Worm (Caenorhabditis elegans): ENCODE results near the gene hmgs-1.

ce11 chrV:5653990-5654499 is 30.3 kb downstream of the hmgs-1 start, which contains the start of gene hex-2:
- TF ChIP-seq ztf-11 (tag; optimal IDR thresholded peaks at IDR 0.05) (no peak), mef-2 (tag; optimal IDR thresholded peaks at IDR 0.05) (no peak), ceh-82 (tag; optimal IDR thresholded peaks at IDR 0.05) (no peak), blmp-1 (tag; optimal IDR thresholded peaks at IDR 0.05) (no peak), nhr-237 (tag; optimal IDR thresholded peaks at IDR 0.05) (no peak), unc-62 (GFP tag; optimal IDR thresholded peaks at IDR 0.05) (no peak), nhr-77 (tag; optimal IDR thresholded peaks at IDR 0.05) (no peak), dpl-1 (GFP tag; optimal IDR thresholded peaks at IDR 0.05) (no peak), nhr-12 (tag; optimal IDR thresholded peaks at IDR 0.05) (no peak), fos-1 (tag; optimal IDR thresholded peaks at IDR 0.05) (no peak), ama-1 (optimal IDR thresholded peaks at IDR 0.05) (no peak), elt-3 (tag; optimal IDR thresholded peaks at IDR 0.05) (no peak), nhr-20 (tag; optimal IDR thresholded peaks at IDR 0.05) (no peak), Y116A8C.19 (tag; optimal IDR thresholded peaks at IDR 0.05; ENCODE audit: borderline replicate concordance) (no peak)

All from whole organism, L1 larva.